Fruit fly (Drosophila melanogaster) whole organism, embryonic: ENCODE data around the gene CG10252.

Experiments used
- Antp ChIP-seq: fragments of 200-800 bp; sonication (Bioruptor generic); optimal IDR thresholded peaks from 3 replicates; lab custom pipeline; 2016; ENCODE audit warnings: missing biosample characterization, missing genetic modification characterization
- Atf-2 ChIP-seq: fragments of 200-800 bp; sonication (Bioruptor generic); optimal IDR thresholded peaks from 2 replicates; lab custom pipeline; 2016; ENCODE audit warnings: missing biosample characterization, missing genetic modification characterization
- Atf6 ChIP-seq: fragments of 200-800 bp; sonication (Bioruptor generic); IDR thresholded peaks from 2 replicates; pipeline ENCODE4 v1.3.6; 2022; ENCODE audit warnings: missing biosample characterization, missing genetic modification characterization
- BtbVII ChIP-seq: fragments of 200-800 bp; sonication (Bioruptor generic); optimal IDR thresholded peaks from 3 replicates; lab custom pipeline; 2017; ENCODE audit warnings: missing biosample characterization, mild to moderate bottlenecking, missing genetic modification characterization
- Bteb2 ChIP-seq: fragments of 200-800 bp; sonication (Bioruptor generic); optimal IDR thresholded peaks from 2 replicates; lab custom pipeline; 2016; ENCODE audit warnings: missing biosample characterization, missing genetic modification characterization
- CG14860 ChIP-seq: fragments of 200-800 bp; sonication (Bioruptor generic); IDR thresholded peaks from 3 replicates; pipeline ENCODE4 v1.3.6; 2022; ENCODE audit warnings: missing biosample characterization, missing genetic modification characterization; ENCODE audit not compliant: partially characterized antibody
- CG15479 ChIP-seq: fragments of 200-800 bp; sonication (Bioruptor generic); optimal IDR thresholded peaks from 3 replicates; lab custom pipeline; 2019; ENCODE audit warnings: missing biosample characterization, mild to moderate bottlenecking, missing genetic modification characterization, moderate library complexity
- CG18619 ChIP-seq: fragments of 200-800 bp; sonication (Bioruptor generic); optimal IDR thresholded peaks from 3 replicates; lab custom pipeline; 2017; ENCODE audit warnings: missing biosample characterization, mild to moderate bottlenecking, missing genetic modification characterization
- CG2199 ChIP-seq: fragments of 200-800 bp; sonication (Bioruptor generic); IDR thresholded peaks from 3 replicates; pipeline ENCODE4 v1.3.6; 2022; ENCODE audit warnings: missing biosample characterization, missing genetic modification characterization
- CG30403 ChIP-seq: fragments of 200-800 bp; sonication (Bioruptor generic); optimal IDR thresholded peaks from 3 replicates; lab custom pipeline; 2016; ENCODE audit warnings: missing biosample characterization, missing genetic modification characterization
- CG30431 ChIP-seq: fragments of 200-800 bp; sonication (Bioruptor generic); optimal IDR thresholded peaks from 2 replicates; lab custom pipeline; 2017; ENCODE audit warnings: missing biosample characterization, missing genetic modification characterization
- CG3065 ChIP-seq: fragments of 200-800 bp; sonication (Bioruptor generic); optimal IDR thresholded peaks from 2 replicates; lab custom pipeline; 2016; ENCODE audit warnings: missing biosample characterization, missing genetic modification characterization
- CG34224 ChIP-seq: fragments of 200-800 bp; sonication (Bioruptor generic); IDR thresholded peaks from 3 replicates; pipeline ENCODE4 v1.3.6; 2022; ENCODE audit warnings: missing biosample characterization, missing genetic modification characterization; ENCODE audit not compliant: partially characterized antibody
- CG3995 ChIP-seq: fragments of 200-800 bp; sonication (Bioruptor generic); optimal IDR thresholded peaks from 3 replicates; lab custom pipeline; 2016; ENCODE audit warnings: missing biosample characterization, missing genetic modification characterization
- CG4282 ChIP-seq: fragments of 200-800 bp; sonication (Bioruptor generic); optimal IDR thresholded peaks from 2 replicates; lab custom pipeline; 2016; ENCODE audit warnings: missing biosample characterization, missing genetic modification characterization
- CG7556 ChIP-seq: fragments of 200-800 bp; sonication (Bioruptor generic); optimal IDR thresholded peaks from 2 replicates; lab custom pipeline; 2017; ENCODE audit warnings: missing biosample characterization, mild to moderate bottlenecking, missing genetic modification characterization
- CG8281 ChIP-seq: fragments of 200-800 bp; sonication (Bioruptor generic); optimal IDR thresholded peaks from 2 replicates; lab custom pipeline; 2018; ENCODE audit warnings: missing biosample characterization, mild to moderate bottlenecking, missing genetic modification characterization, moderate library complexity
- CG8290 ChIP-seq, 3 experiments: fragments of 200-800 bp; sonication (Bioruptor generic); optimal IDR thresholded peaks; 2 replicates each; lab custom pipeline; 2016 to 2019; ENCODE audit warnings: missing biosample characterization in 3 of 3, missing genetic modification characterization in 3 of 3, mild to moderate bottlenecking in 2 of 3, moderate library complexity in 1 of 3
- CG8359 ChIP-seq: fragments of 200-800 bp; sonication (Bioruptor generic); optimal IDR thresholded peaks from 2 replicates; lab custom pipeline; 2017; ENCODE audit warnings: missing biosample characterization, mild to moderate bottlenecking, missing genetic modification characterization, borderline replicate concordance
- CHES-1-like ChIP-seq: fragments of 200-800 bp; sonication (Bioruptor generic); optimal IDR thresholded peaks from 2 replicates; lab custom pipeline; 2016; ENCODE audit warnings: missing biosample characterization, missing genetic modification characterization
- Drgx ChIP-seq: fragments of 200-800 bp; sonication (Bioruptor generic); IDR thresholded peaks from 2 replicates; pipeline ENCODE4 v1.3.6; 2022; ENCODE audit warnings: missing biosample characterization, missing genetic modification characterization
- ERR ChIP-seq: fragments of 200-800 bp; sonication (Bioruptor generic); optimal IDR thresholded peaks from 2 replicates; lab custom pipeline; 2016; ENCODE audit warnings: missing biosample characterization, missing genetic modification characterization
- Fer1 ChIP-seq: fragments of 200-800 bp; sonication (Bioruptor generic); optimal IDR thresholded peaks from 2 replicates; lab custom pipeline; 2017; ENCODE audit warnings: missing biosample characterization, mild to moderate bottlenecking, missing genetic modification characterization
- H2.0 ChIP-seq: fragments of 200-800 bp; sonication (Bioruptor generic); IDR thresholded peaks from 2 replicates; pipeline ENCODE4 v1.3.6; 2022; ENCODE audit warnings: missing biosample characterization, missing genetic modification characterization
- HLH54F ChIP-seq: fragments of 200-800 bp; sonication (Bioruptor generic); optimal IDR thresholded peaks from 3 replicates; lab custom pipeline; 2016; ENCODE audit warnings: missing biosample characterization, missing genetic modification characterization
- Hmx ChIP-seq: fragments of 200-800 bp; sonication (Bioruptor generic); optimal IDR thresholded peaks from 2 replicates; lab custom pipeline; 2016; ENCODE audit warnings: missing biosample characterization, missing genetic modification characterization
- Kr ChIP-seq: fragments of 200-800 bp; sonication (Bioruptor generic); optimal IDR thresholded peaks from 2 replicates; lab custom pipeline; 2017; ENCODE audit warnings: missing biosample characterization, mild to moderate bottlenecking, missing genetic modification characterization
- Nf-YC ChIP-seq: fragments of 200-800 bp; optimal IDR thresholded peaks from 3 replicates; lab custom pipeline; 2019; ENCODE audit warnings: missing biosample characterization, mild to moderate bottlenecking, missing genetic modification characterization, moderate library complexity
- Oli ChIP-seq: fragments of 200-800 bp; sonication (Bioruptor generic); optimal IDR thresholded peaks from 2 replicates; lab custom pipeline; 2018; ENCODE audit warnings: missing biosample characterization, mild to moderate bottlenecking, missing genetic modification characterization, moderate library complexity
- Scr ChIP-seq: fragments of 200-800 bp; sonication (Bioruptor generic); IDR thresholded peaks from 2 replicates; pipeline ENCODE4 v1.3.6; 2022; ENCODE audit warnings: missing biosample characterization, missing genetic modification characterization; ENCODE audit not compliant: partially characterized antibody
- al ChIP-seq: fragments of 200-800 bp; sonication (Bioruptor generic); IDR thresholded peaks from 2 replicates; pipeline ENCODE4 v1.3.6; 2022; ENCODE audit warnings: missing biosample characterization, missing genetic modification characterization
- bcd ChIP-seq: fragments of 200-800 bp; sonication (Bioruptor generic); optimal IDR thresholded peaks from 2 replicates; lab custom pipeline; 2017; ENCODE audit warnings: missing biosample characterization, mild to moderate bottlenecking, missing genetic modification characterization
- caup ChIP-seq: fragments of 200-800 bp; sonication (Bioruptor generic); optimal IDR thresholded peaks from 3 replicates; lab custom pipeline; 2017; ENCODE audit warnings: missing biosample characterization, mild to moderate bottlenecking, missing genetic modification characterization, moderate library complexity; ENCODE audit not compliant: severe bottlenecking
- dpn ChIP-seq, 2 experiments: fragments of 200-800 bp; sonication (Bioruptor generic); optimal IDR thresholded peaks; 3 replicates each; lab custom pipeline; 2016; ENCODE audit warnings: missing biosample characterization in 2 of 2, missing genetic modification characterization in 2 of 2
- ftz-f1 ChIP-seq: fragments of 200-800 bp; sonication (Bioruptor generic); optimal IDR thresholded peaks from 2 replicates; lab custom pipeline; 2016; ENCODE audit warnings: missing biosample characterization, missing genetic modification characterization
- gce ChIP-seq: fragments of 200-800 bp; sonication (Bioruptor generic); IDR thresholded peaks from 3 replicates; pipeline ENCODE4 v1.3.6; 2022; ENCODE audit warnings: missing biosample characterization, missing genetic modification characterization
- knrl ChIP-seq: fragments of 200-800 bp; sonication (Bioruptor generic); IDR thresholded peaks from 3 replicates; pipeline ENCODE4 v1.3.6; 2022; ENCODE audit warnings: missing biosample characterization, missing genetic modification characterization; ENCODE audit not compliant: partially characterized antibody
- lmd ChIP-seq: fragments of 200-800 bp; sonication (Bioruptor generic); IDR thresholded peaks from 2 replicates; pipeline ENCODE4 v1.3.6; 2022; ENCODE audit warnings: missing biosample characterization, missing genetic modification characterization
- oc ChIP-seq: fragments of 200-800 bp; sonication (Bioruptor generic); optimal IDR thresholded peaks from 2 replicates; lab custom pipeline; 2018; ENCODE audit warnings: missing biosample characterization, mild to moderate bottlenecking, missing genetic modification characterization, moderate library complexity
- pan ChIP-seq, 4 experiments: fragments of >200 bp in 3 of 4; fragments of 200-800 bp in 1 of 4; sonication (Bioruptor generic) in 1 of 4; optimal IDR thresholded peaks in 3 of 4; IDR thresholded peaks in 1 of 4; 2 replicates each; pipeline versions ENCODE4 v1.3.6 to Lab custom; 2017 to 2022; ENCODE audit warnings: missing biosample characterization in 2 of 4, missing genetic modification characterization in 2 of 4, mixed read lengths in 1 of 4
- pnt ChIP-seq: fragments of 200-800 bp; sonication (Bioruptor generic); optimal IDR thresholded peaks from 3 replicates; lab custom pipeline; 2016; ENCODE audit warnings: missing biosample characterization, missing genetic modification characterization
- prd ChIP-seq, 3 experiments: fragments of >200 bp in 2 of 3; fragments of 200-800 bp in 1 of 3; sonication (Bioruptor generic) in 1 of 3; optimal IDR thresholded peaks in 2 of 3; IDR thresholded peaks in 1 of 3; 2 replicates in 2 of 3; 3 replicates in 1 of 3; pipeline versions ENCODE4 v1.3.6 to Lab custom; 2017 to 2022; ENCODE audit warnings: missing biosample characterization in 1 of 3, missing genetic modification characterization in 1 of 3
- pros ChIP-seq: fragments of 200-800 bp; sonication (Bioruptor generic); optimal IDR thresholded peaks from 3 replicates; lab custom pipeline; 2019; ENCODE audit warnings: missing biosample characterization, mild to moderate bottlenecking, missing genetic modification characterization, moderate library complexity
- ssp ChIP-seq: fragments of 200-800 bp; sonication (Bioruptor generic); IDR thresholded peaks from 2 replicates; pipeline ENCODE4 v1.3.6; 2022; ENCODE audit warnings: missing biosample characterization, missing genetic modification characterization
- ttk ChIP-seq: fragments of 200-800 bp; sonication (Bioruptor generic); IDR thresholded peaks from 2 replicates; pipeline ENCODE4 v2.1.2; 2022; ENCODE audit warnings: missing biosample characterization, missing genetic modification characterization
- tx ChIP-seq: fragments of 200-800 bp; sonication (Bioruptor generic); optimal IDR thresholded peaks from 2 replicates; lab custom pipeline; 2016; ENCODE audit warnings: missing biosample characterization, missing genetic modification characterization

The CG10252 gene

dm6 chr3R:23657357-23658318 lies 38.4 kb downstream of the CG10252 start (continued):
- TF ChIP-seq CG30403 (GFP tag; lab: Kevin White, UChicago), result no peak
- peak; percentile 79 for TF ChIP-seq CG18619 (GFP tag; lab: Kevin White, UChicago)
- TF ChIP-seq Scr (GFP tag; lab: Robert Waterston, UW), result no peak
- peak; percentile 37 for TF ChIP-seq pnt
- no peak for TF ChIP-seq tx (GFP tag; lab: Kevin White, UChicago)
- TF ChIP-seq Atf6 (GFP tag; lab: Robert Waterston, UW), result peak; percentile 47; the same call in 1 of the 2 replicates
- TF ChIP-seq CG2199 (GFP tag; lab: Robert Waterston, UW), result peak; percentile 77; the same call in 2 of the 3 replicates
- 0 out of 3 replicates have a peak, but pooled peaks have one; percentile 54 for TF ChIP-seq gce (GFP tag; lab: Robert Waterston, UW)
- TF ChIP-seq knrl (GFP tag; lab: Robert Waterston, UW), result no peak
- TF ChIP-seq Oli (tag; lab: Kevin White, UChicago), result peak; percentile 31
- peak; percentile 22 for TF ChIP-seq Bteb2 (GFP tag; lab: Kevin White, UChicago)
- TF ChIP-seq Kr, result peak; percentile 97
- TF ChIP-seq CG30431, result peak; percentile 77
- peak; percentile 44 for TF ChIP-seq Atf-2 (GFP tag; lab: Kevin White, UChicago)
- peak; percentile 75 for TF ChIP-seq CG8290 (GFP tag; optimal IDR thresholded peaks at IDR 0.05; lab: Kevin White, UChicago)
- peak; percentile 49 to 92 for TF ChIP-seq CG8290 (tag; optimal IDR thresholded peaks at IDR 0.05; lab: Kevin White, UChicago)
- TF ChIP-seq CG34224, result no peak
- TF ChIP-seq Drgx, result peak; percentile 5; the same call in 1 of the 2 replicates
- TF ChIP-seq CG3065 (GFP tag; lab: Kevin White, UChicago), result peak; percentile 25
- no peak for TF ChIP-seq prd (optimal IDR thresholded peaks at IDR 0.05; lab: Kevin White, UChicago)
- peak; percentile 17; the same call in 2 of the 3 replicates for TF ChIP-seq prd (GFP tag; IDR thresholded peaks at IDR 0.05; lab: Robert Waterston, UW)
- peak; percentile 28 for TF ChIP-seq oc
- TF ChIP-seq Hmx (GFP tag; lab: Kevin White, UChicago), result no peak
- peak; percentile 50 for TF ChIP-seq BtbVII (GFP tag; lab: Kevin White, UChicago)
- TF ChIP-seq ftz-f1 (GFP tag; lab: Kevin White, UChicago), result peak; percentile 70
- TF ChIP-seq CG14860 (GFP tag; lab: Robert Waterston, UW), result no peak
- TF ChIP-seq CG4282 (GFP tag; lab: Kevin White, UChicago), result no peak
- TF ChIP-seq HLH54F (GFP tag; lab: Kevin White, UChicago), result no peak
- TF ChIP-seq CG8359 (GFP tag; lab: Kevin White, UChicago), result peak; percentile 80
- no peak for TF ChIP-seq ssp (GFP tag; lab: Robert Waterston, UW)
- TF ChIP-seq lmd (GFP tag; lab: Robert Waterston, UW), result no peak
- TF ChIP-seq dpn (GFP tag; optimal IDR thresholded peaks at IDR 0.05; lab: Kevin White, UChicago), result peak in 1 of 2 experiments; percentile 21
- TF ChIP-seq caup (GFP tag; lab: Kevin White, UChicago), result peak; percentile 49
- TF ChIP-seq Fer1 (GFP tag; lab: Kevin White, UChicago), result peak; percentile 70
- peak; percentile 80 for TF ChIP-seq CHES-1-like (GFP tag; lab: Kevin White, UChicago)
- no peak for TF ChIP-seq CG3995 (GFP tag; lab: Kevin White, UChicago)
- TF ChIP-seq CG7556 (GFP tag; lab: Kevin White, UChicago), result peak; percentile 78
- TF ChIP-seq Antp (GFP tag; lab: Kevin White, UChicago), result peak; percentile 9
- TF ChIP-seq CG15479 (GFP tag; lab: Kevin White, UChicago), result peak; percentile 35
- peak; percentile 41 for TF ChIP-seq CG8281
- TF ChIP-seq bcd (GFP tag; lab: Kevin White, UChicago), result no peak
- TF ChIP-seq pan (optimal IDR thresholded peaks at IDR 0.05; lab: Kevin White, UChicago), result no peak
- TF ChIP-seq pan (GFP tag; optimal IDR thresholded peaks at IDR 0.05 in 1 of 2, IDR thresholded peaks at IDR 0.05 in 1 of 2), result peak in 1 of 2 experiments; percentile 43
- no peak for TF ChIP-seq ERR (GFP tag; lab: Kevin White, UChicago)
- TF ChIP-seq ttk (GFP tag; lab: Robert Waterston, UW), result no peak
- no peak for TF ChIP-seq pros (GFP tag; lab: Kevin White, UChicago)
- peak; percentile 15 for TF ChIP-seq Nf-YC (tag; lab: Kevin White, UChicago)
- TF ChIP-seq al (GFP tag; lab: Robert Waterston, UW), result peak; percentile 36; the same call in 1 of the 2 replicates
- no peak for TF ChIP-seq H2.0
